Worm (Caenorhabditis elegans): ENCODE measurements around the gene srh-63.

DNA sequence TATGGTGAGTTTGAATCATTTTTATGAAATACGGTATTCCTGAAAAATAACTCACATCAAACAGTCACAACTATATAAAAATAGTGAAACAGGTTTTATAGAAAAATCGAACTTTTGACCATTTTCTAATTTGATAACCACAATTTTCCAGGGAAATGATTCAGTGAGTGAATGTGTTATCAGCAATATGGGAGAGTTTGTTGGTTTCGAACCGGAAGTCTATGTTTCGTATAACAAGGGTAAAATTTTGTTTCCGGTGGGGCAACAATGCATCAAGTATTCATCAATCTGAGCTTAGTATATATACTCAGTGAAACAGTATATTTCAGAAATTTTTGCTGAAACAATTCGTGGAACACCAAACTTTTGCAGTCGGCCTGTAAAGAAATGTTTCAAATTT is 40.2 kb upstream of the srh-63 start:
- TF ChIP-seq him-1 (tag; optimal IDR thresholded peaks at IDR 0.05) = no peak
- no peak for TF ChIP-seq dao-5 (tag; optimal IDR thresholded peaks at IDR 0.05)
